Worm (Caenorhabditis elegans) whole organism, young adult: ENCODE measurements around the gene T01H3.2.

Experiments
- B0035.1 ChIP-seq: sonication (generic microtip); optimal IDR thresholded peaks from 2 replicates; lab custom pipeline; 2016; ENCODE audit warnings: missing genetic modification characterization, mild to moderate bottlenecking, missing compliant biosample characterization, missing genotype, missing genetic modification reagents
- B0261.1 ChIP-seq: sonication (generic microtip); optimal IDR thresholded peaks from 2 replicates; lab custom pipeline; 2016; ENCODE audit warnings: mild to moderate bottlenecking, missing genetic modification characterization, moderate library complexity, missing compliant biosample characterization
- F22D6.2 ChIP-seq: sonication (generic microtip); optimal IDR thresholded peaks from 2 replicates; lab custom pipeline; 2016; ENCODE audit warnings: mild to moderate bottlenecking, missing genetic modification characterization, missing compliant biosample characterization
- F23B12.7 ChIP-seq: sonication (generic microtip); optimal IDR thresholded peaks from 2 replicates; lab custom pipeline; 2017; ENCODE audit warnings: missing genetic modification characterization, mild to moderate bottlenecking, missing compliant biosample characterization, antibody characterized with exemption, moderate library complexity; ENCODE audit not compliant: insufficient read depth
- F55B11.4 ChIP-seq: sonication (generic microtip); optimal IDR thresholded peaks from 2 replicates; lab custom pipeline; 2016; ENCODE audit warnings: missing compliant biosample characterization, missing genetic modification characterization, borderline replicate concordance; ENCODE audit not compliant: insufficient read depth
- F57C9.4 ChIP-seq: sonication (generic microtip); optimal IDR thresholded peaks from 2 replicates; lab custom pipeline; 2017; ENCODE audit warnings: mild to moderate bottlenecking, missing genetic modification characterization, missing compliant biosample characterization
- K12H6.12 ChIP-seq: fragments of 200-800 bp; sonication (Bioruptor generic); optimal IDR thresholded peaks from 2 replicates; lab custom pipeline; 2018; ENCODE audit warnings: mild to moderate bottlenecking, missing genetic modification characterization, missing compliant biosample characterization
- T07F8.4 ChIP-seq: sonication (generic microtip); optimal IDR thresholded peaks from 2 replicates; lab custom pipeline; 2016; ENCODE audit warnings: mild to moderate bottlenecking, missing genetic modification characterization, moderate library complexity, missing compliant biosample characterization
- Y53F4B.3 ChIP-seq: fragments of 200-800 bp; sonication (Bioruptor generic); IDR thresholded peaks from 2 replicates; pipeline ENCODE4 v1.3.6; 2022; ENCODE audit warnings: missing genetic modification reagents, missing genetic modification characterization, missing compliant biosample characterization
- Y53G8AR.9 ChIP-seq: fragments of 200-800 bp; sonication (Bioruptor generic); conservative IDR thresholded peaks from 2 replicates; pipeline ENCODE4 v1.3.6; 2022; ENCODE audit warnings: missing genetic modification reagents, missing genetic modification characterization, missing compliant biosample characterization
- Y56A3A.18 ChIP-seq: fragments of 200-800 bp; sonication (Bioruptor generic); IDR thresholded peaks from 2 replicates; pipeline ENCODE4 v1.3.6; 2022; ENCODE audit warnings: missing genetic modification reagents, missing genetic modification characterization, missing compliant biosample characterization
- Y95B8A.8 ChIP-seq: fragments of 200-800 bp; sonication (Bioruptor generic); IDR thresholded peaks from 2 replicates; pipeline ENCODE4 v1.3.6; 2022; ENCODE audit warnings: missing genetic modification reagents, missing genetic modification characterization, missing compliant biosample characterization
- ZK185.1 ChIP-seq: sonication (generic microtip); optimal IDR thresholded peaks from 2 replicates; lab custom pipeline; 2016; ENCODE audit warnings: mild to moderate bottlenecking, missing genetic modification characterization, missing compliant biosample characterization; ENCODE audit not compliant: poor library complexity, severe bottlenecking
- ama-1 ChIP-seq, 3 experiments: fragments of 150-350 bp in 1 of 3; sonication (generic microtip) in 2 of 3; optimal IDR thresholded peaks; 2 replicates each; lab custom pipeline; 2014 to 2018; ENCODE audit warnings: missing biosample characterization in 2 of 3, missing genetic modification characterization in 2 of 3, missing genetic modification reagents in 2 of 3
- athp-1 ChIP-seq: sonication (generic microtip); optimal IDR thresholded peaks from 2 replicates; lab custom pipeline; 2017; ENCODE audit warnings: mild to moderate bottlenecking, missing genetic modification characterization, missing compliant biosample characterization
- attf-3 ChIP-seq: fragments of 200-800 bp; sonication (Bioruptor generic); conservative IDR thresholded peaks from 2 replicates; pipeline ENCODE4 v1.3.6; 2022; ENCODE audit warnings: missing genetic modification reagents, missing genetic modification characterization, missing compliant biosample characterization
- attf-6 ChIP-seq: fragments of 200-800 bp; sonication (Bioruptor generic); IDR thresholded peaks from 2 replicates; pipeline ENCODE4 v1.3.6; 2022; ENCODE audit warnings: missing genetic modification reagents, missing genetic modification characterization, missing compliant biosample characterization
- bed-2 ChIP-seq: fragments of 200-800 bp; sonication (Bioruptor generic); IDR thresholded peaks from 2 replicates; pipeline ENCODE4 v1.3.6; 2022; ENCODE audit warnings: missing genetic modification reagents, missing genetic modification characterization, missing compliant biosample characterization
- cebp-1 ChIP-seq, 2 experiments: fragments of 200-800 bp in 1 of 2; sonication (Bioruptor generic) in 1 of 2; sonication (generic microtip) in 1 of 2; IDR thresholded peaks in 1 of 2; optimal IDR thresholded peaks in 1 of 2; 2 replicates each; pipeline versions ENCODE4 v1.3.6 to Lab custom; 2017 to 2022; ENCODE audit warnings: missing compliant biosample characterization in 2 of 2, missing genetic modification characterization in 2 of 2, mild to moderate bottlenecking in 1 of 2, missing genetic modification reagents in 1 of 2, moderate library complexity in 1 of 2
- ceh-100 ChIP-seq: fragments of 200-800 bp; sonication (Bioruptor generic); IDR thresholded peaks from 2 replicates; pipeline ENCODE4 v1.3.6; 2022; ENCODE audit warnings: missing genetic modification reagents, missing genetic modification characterization, missing compliant biosample characterization
- ceh-27 ChIP-seq: fragments of 200-800 bp; sonication (Bioruptor generic); optimal IDR thresholded peaks from 2 replicates; lab custom pipeline; 2018; ENCODE audit warnings: mild to moderate bottlenecking, missing genetic modification characterization, moderate library complexity, missing compliant biosample characterization
- ceh-91 ChIP-seq: fragments of 200-800 bp; sonication (Bioruptor generic); IDR thresholded peaks from 2 replicates; pipeline ENCODE4 v1.3.6; 2022; ENCODE audit warnings: missing genetic modification reagents, missing genetic modification characterization, missing compliant biosample characterization
- efl-1 ChIP-seq: fragments of 150-350 bp; optimal IDR thresholded peaks from 2 replicates; lab custom pipeline; 2014; ENCODE audit warnings: missing biosample characterization, missing genetic modification reagents, missing genetic modification characterization
- egl-44 ChIP-seq: fragments of 200-800 bp; sonication (Bioruptor generic); IDR thresholded peaks from 2 replicates; pipeline ENCODE4 v1.3.6; 2022; ENCODE audit warnings: missing genetic modification reagents, missing genetic modification characterization, missing compliant biosample characterization
- hlh-26 ChIP-seq: fragments of 200-800 bp; sonication (Bioruptor generic); conservative IDR thresholded peaks from 2 replicates; pipeline ENCODE4 v1.3.6; 2022; ENCODE audit warnings: missing genetic modification reagents, missing genetic modification characterization, missing compliant biosample characterization
- hrde-1 ChIP-seq: sonication (generic microtip); optimal IDR thresholded peaks from 2 replicates; lab custom pipeline; 2016; ENCODE audit warnings: missing genetic modification characterization, mild to moderate bottlenecking, missing compliant biosample characterization, moderate library complexity, missing genotype, missing genetic modification reagents, borderline replicate concordance
- lag-1 ChIP-seq: fragments of 200-800 bp; sonication (Bioruptor generic); IDR thresholded peaks from 2 replicates; pipeline ENCODE4 v1.3.6; 2022; ENCODE audit warnings: missing genetic modification reagents, missing genetic modification characterization, missing compliant biosample characterization
- lin-26 ChIP-seq: fragments of 200-800 bp; sonication (Bioruptor generic); IDR thresholded peaks from 2 replicates; pipeline ENCODE4 v1.3.6; 2022; ENCODE audit warnings: missing genetic modification reagents, missing genetic modification characterization, missing compliant biosample characterization
- lin-35 ChIP-seq, 3 experiments: fragments of 150-350 bp in 2 of 3; sonication (generic microtip) in 1 of 3; optimal IDR thresholded peaks; 2 replicates each; lab custom pipeline; 2014 to 2018; ENCODE audit warnings: missing biosample characterization in 3 of 3, missing genetic modification characterization in 3 of 3, missing genetic modification reagents in 3 of 3
- lin-54 ChIP-seq: fragments of 200-800 bp; sonication (Bioruptor generic); optimal IDR thresholded peaks from 2 replicates; lab custom pipeline; 2018; ENCODE audit warnings: mild to moderate bottlenecking, missing genetic modification characterization, missing compliant biosample characterization
- madf-3 ChIP-seq: fragments of 200-800 bp; sonication (Bioruptor generic); IDR thresholded peaks from 2 replicates; pipeline ENCODE4 v1.3.6; 2022; ENCODE audit warnings: missing genetic modification reagents, missing genetic modification characterization, missing compliant biosample characterization
- nhr-179 ChIP-seq: sonication (generic microtip); optimal IDR thresholded peaks from 2 replicates; lab custom pipeline; 2016; ENCODE audit warnings: mild to moderate bottlenecking, missing genetic modification characterization, missing compliant biosample characterization
- nhr-27 ChIP-seq: fragments of 200-800 bp; sonication (Bioruptor generic); optimal IDR thresholded peaks from 2 replicates; lab custom pipeline; 2018; ENCODE audit warnings: mild to moderate bottlenecking, missing genetic modification characterization, moderate library complexity, missing compliant biosample characterization
- repo-1 ChIP-seq: sonication (generic microtip); optimal IDR thresholded peaks from 2 replicates; lab custom pipeline; 2017; ENCODE audit warnings: mild to moderate bottlenecking, missing genetic modification characterization, missing compliant biosample characterization
- rpc-1 ChIP-seq, 2 experiments: fragments of 150-350 bp in 1 of 2; sonication (generic microtip) in 1 of 2; optimal IDR thresholded peaks; 2 replicates each; lab custom pipeline; 2014 to 2018; ENCODE audit warnings: missing biosample characterization in 1 of 2, missing genetic modification characterization in 1 of 2, missing genetic modification reagents in 1 of 2, missing genotype in 1 of 2
- sdz-38 ChIP-seq: sonication (generic microtip); optimal IDR thresholded peaks from 2 replicates; lab custom pipeline; 2016; ENCODE audit warnings: missing genotype, missing genetic modification characterization, missing compliant biosample characterization
- snpc-1.1 ChIP-seq: sonication (generic microtip); optimal IDR thresholded peaks from 2 replicates; lab custom pipeline; 2017; ENCODE audit warnings: missing genetic modification characterization, mild to moderate bottlenecking, missing compliant biosample characterization, antibody characterized with exemption, moderate library complexity, missing genotype, missing genetic modification reagents; ENCODE audit not compliant: insufficient read depth
- somi-1 ChIP-seq: fragments of 200-800 bp; sonication (Bioruptor generic); optimal IDR thresholded peaks from 2 replicates; lab custom pipeline; 2018; ENCODE audit warnings: mild to moderate bottlenecking, missing genetic modification characterization, missing compliant biosample characterization
- tbx-9 ChIP-seq: sonication (generic microtip); optimal IDR thresholded peaks from 2 replicates; lab custom pipeline; 2016; ENCODE audit warnings: borderline replicate concordance, missing genetic modification characterization, inconsistent platforms, missing compliant biosample characterization
- tlf-1 ChIP-seq: fragments of 200-800 bp; sonication (Bioruptor generic); optimal IDR thresholded peaks from 2 replicates; lab custom pipeline; 2018; ENCODE audit warnings: mild to moderate bottlenecking, missing genetic modification characterization, missing compliant biosample characterization
- ztf-18 ChIP-seq: sonication (generic microtip); optimal IDR thresholded peaks from 2 replicates; lab custom pipeline; 2016; ENCODE audit warnings: missing genotype, mild to moderate bottlenecking, missing genetic modification characterization, missing compliant biosample characterization

Gene T01H3.2

ce11 chrII:7887295-7887694, 9.5 kb upstream of the T01H3.2 start (continued):
- TF ChIP-seq tbx-9 (tag; lab: Kevin White, UChicago) = no peak
- TF ChIP-seq F55B11.4 = no peak
- no peak for TF ChIP-seq snpc-1.1 (tag; lab: Kevin White, UChicago)
- no peak for TF ChIP-seq ztf-18 (tag; lab: Kevin White, UChicago)
- no peak for TF ChIP-seq F23B12.7 (tag; lab: Kevin White, UChicago)
- TF ChIP-seq B0261.1 (tag; lab: Kevin White, UChicago) = no peak
- no peak for TF ChIP-seq attf-3 (GFP tag; lab: Robert Waterston, UW)
- no peak for TF ChIP-seq repo-1 (tag; lab: Kevin White, UChicago)
- TF ChIP-seq Y56A3A.18 (GFP tag; lab: Robert Waterston, UW) = no peak
- TF ChIP-seq T07F8.4 (tag; lab: Kevin White, UChicago) = no peak
- TF ChIP-seq hlh-26 = no peak
- peak in 1 of 3 experiments; percentile 10 for TF ChIP-seq lin-35 (GFP tag; optimal IDR thresholded peaks at IDR 0.05; lab: Kevin White, UChicago)
- no peak for TF ChIP-seq egl-44 (GFP tag; lab: Robert Waterston, UW)
- TF ChIP-seq efl-1 (GFP tag; lab: Kevin White, UChicago) = no peak
- TF ChIP-seq F22D6.2 (tag; lab: Kevin White, UChicago) = no peak

ce11 chrII:7884898-7885297, 7.1 kb upstream of the T01H3.2 start:
- TF ChIP-seq lin-35 (GFP tag; optimal IDR thresholded peaks at IDR 0.05; lab: Kevin White, UChicago) (peak in 1 of 3 experiments; percentile 17), cebp-1 (GFP tag; IDR thresholded peaks at IDR 0.05; lab: Robert Waterston, UW) (peak; percentile 43; the same call in 1 of the 2 replicates), cebp-1 (tag; optimal IDR thresholded peaks at IDR 0.05; lab: Kevin White, UChicago) (peak; percentile 89), K12H6.12 (tag; lab: Kevin White, UChicago) (peak; percentile 11), ceh-27 (GFP tag; lab: Kevin White, UChicago) (peak; percentile 12), rpc-1 (optimal IDR thresholded peaks at IDR 0.05; lab: Kevin White, UChicago) (no peak), rpc-1 (tag; optimal IDR thresholded peaks at IDR 0.05; lab: Kevin White, UChicago) (no peak), somi-1 (no peak)

ce11 chrII:7880373-7880862, 2.6 kb upstream of the T01H3.2 start, which contains the start of gene perm-1:
Gene perm-1 (plus strand): TSS chrII:7880812.
- TF ChIP-seq F22D6.2 (tag; lab: Kevin White, UChicago) (no peak), lin-54 (GFP tag; lab: Kevin White, UChicago) (peak; percentile 89), ztf-18 (tag; lab: Kevin White, UChicago) (peak; percentile 44), B0261.1 (tag; lab: Kevin White, UChicago) (no peak), lag-1 (GFP tag; lab: Robert Waterston, UW) (no peak), B0035.1 (tag; lab: Kevin White, UChicago) (no peak), athp-1 (peak; percentile 86), lin-26 (GFP tag; lab: Robert Waterston, UW) (no peak), nhr-27 (no peak), nhr-179 (tag; lab: Kevin White, UChicago) (no peak), T07F8.4 (tag; lab: Kevin White, UChicago) (no peak), ceh-100 (GFP tag; lab: Robert Waterston, UW) (peak; percentile 48; the same call in 1 of the 2 replicates), madf-3 (GFP tag; lab: Robert Waterston, UW) (peak; percentile 91), hrde-1 (peak; percentile 47), Y53G8AR.9 (GFP tag; lab: Robert Waterston, UW) (peak; percentile 50; the same call in 1 of the 2 replicates), Y95B8A.8 (GFP tag; lab: Robert Waterston, UW) (peak; percentile 92), efl-1 (GFP tag; lab: Kevin White, UChicago) (peak; percentile 96), ceh-91 (peak; percentile 96), F57C9.4 (tag; lab: Kevin White, UChicago) (no peak), ZK185.1 (no peak), tlf-1 (peak; percentile 93), tbx-9 (tag; lab: Kevin White, UChicago) (no peak), attf-6 (no peak), ama-1 (optimal IDR thresholded peaks at IDR 0.05; lab: Kevin White, UChicago) (no peak), ama-1 (GFP tag; optimal IDR thresholded peaks at IDR 0.05; lab: Kevin White, UChicago) (no peak), sdz-38 (no peak), lin-35 (GFP tag; optimal IDR thresholded peaks at IDR 0.05; lab: Kevin White, UChicago) (peak in 1 of 3 experiments; percentile 61), bed-2 (GFP tag; lab: Robert Waterston, UW) (no peak), Y53F4B.3 (GFP tag; lab: Robert Waterston, UW) (peak; percentile 60; the same call in 1 of the 2 replicates)
